Worm (Caenorhabditis elegans) whole organism, young adult: Measurements from ENCODE around the gene col-128.
A peak's percentile ranks its signal among the peaks of the same experiment; 100 is the strongest.

Experiments
- C06A6.2 ChIP-seq: fragments of 200-800 bp; sonication (Bioruptor generic); conservative IDR thresholded peaks from 2 replicates; pipeline ENCODE4 v1.3.6; 2022; ENCODE audit warnings: missing genetic modification characterization, missing compliant biosample characterization
- C17E4.6 ChIP-seq: fragments of 200-800 bp; sonication (Bioruptor generic); IDR thresholded peaks from 2 replicates; pipeline ENCODE4 v1.3.6; 2022; ENCODE audit warnings: missing genetic modification reagents, missing genetic modification characterization, missing compliant biosample characterization
- F23B12.7 ChIP-seq: sonication (generic microtip); optimal IDR thresholded peaks from 2 replicates; lab custom pipeline; 2017; ENCODE audit warnings: missing genetic modification characterization, mild to moderate bottlenecking, missing compliant biosample characterization, antibody characterized with exemption, moderate library complexity; ENCODE audit not compliant: insufficient read depth
- K11D2.4 ChIP-seq: fragments of 200-800 bp; sonication (Bioruptor generic); IDR thresholded peaks from 2 replicates; pipeline ENCODE4 v1.3.6; 2022; ENCODE audit warnings: missing genetic modification reagents, missing genetic modification characterization, missing compliant biosample characterization
- K12H6.12 ChIP-seq: fragments of 200-800 bp; sonication (Bioruptor generic); optimal IDR thresholded peaks from 2 replicates; lab custom pipeline; 2018; ENCODE audit warnings: mild to moderate bottlenecking, missing genetic modification characterization, missing compliant biosample characterization
- akir-1 ChIP-seq: fragments of 200-800 bp; sonication (Bioruptor generic); optimal IDR thresholded peaks from 2 replicates; lab custom pipeline; 2018; ENCODE audit warnings: mild to moderate bottlenecking, missing genetic modification characterization, moderate library complexity, missing compliant biosample characterization
- ama-1 ChIP-seq, 3 experiments: fragments of 150-350 bp in 1 of 3; sonication (generic microtip) in 2 of 3; optimal IDR thresholded peaks; 2 replicates each; lab custom pipeline; 2014 to 2018; ENCODE audit warnings: missing biosample characterization in 2 of 3, missing genetic modification characterization in 2 of 3, missing genetic modification reagents in 2 of 3
- atf-7 ChIP-seq: sonication (generic microtip); optimal IDR thresholded peaks from 2 replicates; lab custom pipeline; 2017; ENCODE audit warnings: mild to moderate bottlenecking, missing genetic modification characterization, missing compliant biosample characterization
- athp-1 ChIP-seq: sonication (generic microtip); optimal IDR thresholded peaks from 2 replicates; lab custom pipeline; 2017; ENCODE audit warnings: mild to moderate bottlenecking, missing genetic modification characterization, missing compliant biosample characterization
- attf-3 ChIP-seq: fragments of 200-800 bp; sonication (Bioruptor generic); conservative IDR thresholded peaks from 2 replicates; pipeline ENCODE4 v1.3.6; 2022; ENCODE audit warnings: missing genetic modification reagents, missing genetic modification characterization, missing compliant biosample characterization
- attf-5 ChIP-seq: fragments of 200-800 bp; sonication (Bioruptor generic); optimal IDR thresholded peaks from 2 replicates; lab custom pipeline; 2018; ENCODE audit warnings: mild to moderate bottlenecking, missing genetic modification characterization, missing compliant biosample characterization
- cebp-1 ChIP-seq, 2 experiments: fragments of 200-800 bp in 1 of 2; sonication (Bioruptor generic) in 1 of 2; sonication (generic microtip) in 1 of 2; IDR thresholded peaks in 1 of 2; optimal IDR thresholded peaks in 1 of 2; 2 replicates each; pipeline versions ENCODE4 v1.3.6 to Lab custom; 2017 to 2022; ENCODE audit warnings: missing compliant biosample characterization in 2 of 2, missing genetic modification characterization in 2 of 2, mild to moderate bottlenecking in 1 of 2, missing genetic modification reagents in 1 of 2, moderate library complexity in 1 of 2
- cebp-2 ChIP-seq: fragments of 200-800 bp; sonication (Bioruptor generic); IDR thresholded peaks from 2 replicates; pipeline ENCODE4 v1.3.6; 2022; ENCODE audit warnings: missing genetic modification characterization, missing compliant biosample characterization
- dox-1 ChIP-seq: fragments of 200-800 bp; sonication (Bioruptor generic); IDR thresholded peaks from 2 replicates; pipeline ENCODE4 v1.3.6; 2022; ENCODE audit warnings: missing genetic modification reagents, missing genetic modification characterization, missing compliant biosample characterization
- efl-1 ChIP-seq: fragments of 150-350 bp; optimal IDR thresholded peaks from 2 replicates; lab custom pipeline; 2014; ENCODE audit warnings: missing biosample characterization, missing genetic modification reagents, missing genetic modification characterization
- gei-17 ChIP-seq: fragments of 200-800 bp; sonication (Bioruptor generic); optimal IDR thresholded peaks from 2 replicates; lab custom pipeline; 2018; ENCODE audit warnings: mild to moderate bottlenecking, missing genetic modification characterization, missing compliant biosample characterization
- hlh-12 ChIP-seq: sonication (generic microtip); optimal IDR thresholded peaks from 2 replicates; lab custom pipeline; 2016; ENCODE audit warnings: missing genetic modification characterization, missing compliant biosample characterization
- hlh-26 ChIP-seq: fragments of 200-800 bp; sonication (Bioruptor generic); conservative IDR thresholded peaks from 2 replicates; pipeline ENCODE4 v1.3.6; 2022; ENCODE audit warnings: missing genetic modification reagents, missing genetic modification characterization, missing compliant biosample characterization
- hmg-1.2 ChIP-seq: fragments of 200-800 bp; sonication (Bioruptor generic); IDR thresholded peaks from 2 replicates; pipeline ENCODE4 v1.3.6; 2022; ENCODE audit warnings: missing genetic modification reagents, missing genetic modification characterization, missing compliant biosample characterization
- hmg-20 ChIP-seq: fragments of 200-800 bp; sonication (Bioruptor generic); IDR thresholded peaks from 2 replicates; pipeline ENCODE4 v1.3.6; 2022; ENCODE audit warnings: missing genetic modification reagents, missing genetic modification characterization, missing compliant biosample characterization
- hsf-1 ChIP-seq: fragments of 200-800 bp; sonication (Bioruptor generic); IDR thresholded peaks from 2 replicates; pipeline ENCODE4 v1.3.6; 2022; ENCODE audit warnings: missing genetic modification reagents, missing genetic modification characterization, missing compliant biosample characterization
- let-607 ChIP-seq, 2 experiments: fragments of 200-800 bp in 1 of 2; sonication (Bioruptor generic) in 1 of 2; sonication (generic microtip) in 1 of 2; optimal IDR thresholded peaks; 2 replicates each; lab custom pipeline; 2016 to 2018; ENCODE audit warnings: mild to moderate bottlenecking in 2 of 2, missing compliant biosample characterization in 2 of 2, missing genetic modification characterization in 2 of 2, moderate library complexity in 2 of 2, missing genotype in 1 of 2
- lin-26 ChIP-seq: fragments of 200-800 bp; sonication (Bioruptor generic); IDR thresholded peaks from 2 replicates; pipeline ENCODE4 v1.3.6; 2022; ENCODE audit warnings: missing genetic modification reagents, missing genetic modification characterization, missing compliant biosample characterization
- lin-35 ChIP-seq, 3 experiments: fragments of 150-350 bp in 2 of 3; sonication (generic microtip) in 1 of 3; optimal IDR thresholded peaks; 2 replicates each; lab custom pipeline; 2014 to 2018; ENCODE audit warnings: missing biosample characterization in 3 of 3, missing genetic modification characterization in 3 of 3, missing genetic modification reagents in 3 of 3
- lin-40 ChIP-seq: sonication (generic microtip); optimal IDR thresholded peaks from 2 replicates; lab custom pipeline; 2016; ENCODE audit warnings: missing genetic modification characterization, mild to moderate bottlenecking, missing compliant biosample characterization, missing genotype, missing genetic modification reagents
- lir-1 ChIP-seq: fragments of 200-800 bp; sonication (Bioruptor generic); conservative IDR thresholded peaks from 2 replicates; pipeline ENCODE4 v1.3.6; 2022; ENCODE audit warnings: missing genetic modification reagents, missing genetic modification characterization, missing compliant biosample characterization
- madf-3 ChIP-seq: fragments of 200-800 bp; sonication (Bioruptor generic); IDR thresholded peaks from 2 replicates; pipeline ENCODE4 v1.3.6; 2022; ENCODE audit warnings: missing genetic modification reagents, missing genetic modification characterization, missing compliant biosample characterization
- madf-8 ChIP-seq: fragments of 200-800 bp; sonication (Bioruptor generic); conservative IDR thresholded peaks from 2 replicates; pipeline ENCODE4 v1.3.6; 2022; ENCODE audit warnings: missing genetic modification reagents, missing genetic modification characterization, missing compliant biosample characterization
- mel-28 ChIP-seq: sonication (generic microtip); optimal IDR thresholded peaks from 2 replicates; lab custom pipeline; 2016; ENCODE audit warnings: borderline replicate concordance, mild to moderate bottlenecking, missing genetic modification characterization, missing compliant biosample characterization
- nfya-2 ChIP-seq: fragments of 200-800 bp; sonication (Bioruptor generic); IDR thresholded peaks from 2 replicates; pipeline ENCODE4 v1.3.6; 2022; ENCODE audit warnings: missing genetic modification reagents, missing genetic modification characterization, missing compliant biosample characterization
- rec-8 ChIP-seq, 2 experiments: sonication (generic microtip); optimal IDR thresholded peaks; 2 replicates each; lab custom pipeline; 2016; ENCODE audit warnings: mild to moderate bottlenecking in 2 of 2, missing genetic modification characterization in 2 of 2, missing genetic modification reagents in 2 of 2, missing genotype in 2 of 2, missing biosample characterization in 1 of 2, missing compliant biosample characterization in 1 of 2, moderate library complexity in 1 of 2
- rpc-1 ChIP-seq, 2 experiments: fragments of 150-350 bp in 1 of 2; sonication (generic microtip) in 1 of 2; optimal IDR thresholded peaks; 2 replicates each; lab custom pipeline; 2014 to 2018; ENCODE audit warnings: missing biosample characterization in 1 of 2, missing genetic modification characterization in 1 of 2, missing genetic modification reagents in 1 of 2, missing genotype in 1 of 2
- snpc-1.3 ChIP-seq: sonication (generic microtip); optimal IDR thresholded peaks from 2 replicates; lab custom pipeline; 2017; ENCODE audit warnings: missing genetic modification characterization, mild to moderate bottlenecking, missing compliant biosample characterization, antibody characterized with exemption, moderate library complexity, missing genotype, missing genetic modification reagents; ENCODE audit not compliant: insufficient read depth
- snpc-3.4 ChIP-seq: sonication (generic microtip); optimal IDR thresholded peaks from 2 replicates; lab custom pipeline; 2017; ENCODE audit warnings: missing genetic modification characterization, mild to moderate bottlenecking, missing compliant biosample characterization, antibody characterized with exemption, moderate library complexity, missing genotype, missing genetic modification reagents
- snpc-4 ChIP-seq, 5 experiments: fragments of 150-350 bp in 1 of 5; sonication (generic microtip) in 4 of 5; optimal IDR thresholded peaks; 2 replicates each; lab custom pipeline; 2014 to 2018; ENCODE audit warnings: missing genetic modification characterization in 5 of 5, missing biosample characterization in 3 of 5, antibody characterized with exemption in 2 of 5, mild to moderate bottlenecking in 2 of 5, missing compliant biosample characterization in 2 of 5, missing genotype in 2 of 5, moderate library complexity in 2 of 5, missing genetic modification reagents in 1 of 5
- somi-1 ChIP-seq: fragments of 200-800 bp; sonication (Bioruptor generic); optimal IDR thresholded peaks from 2 replicates; lab custom pipeline; 2018; ENCODE audit warnings: mild to moderate bottlenecking, missing genetic modification characterization, missing compliant biosample characterization
- sptf-2 ChIP-seq: fragments of 200-800 bp; sonication (Bioruptor generic); optimal IDR thresholded peaks from 2 replicates; lab custom pipeline; 2018; ENCODE audit warnings: mild to moderate bottlenecking, missing genetic modification characterization, missing compliant biosample characterization
- tbp1 ChIP-seq: fragments of 200-800 bp; sonication (Bioruptor generic); optimal IDR thresholded peaks from 2 replicates; lab custom pipeline; 2018; ENCODE audit warnings: mild to moderate bottlenecking, missing genetic modification characterization, missing compliant biosample characterization
- tlf-1 ChIP-seq: fragments of 200-800 bp; sonication (Bioruptor generic); optimal IDR thresholded peaks from 2 replicates; lab custom pipeline; 2018; ENCODE audit warnings: mild to moderate bottlenecking, missing genetic modification characterization, missing compliant biosample characterization
- xnd-1 ChIP-seq: sonication (generic microtip); optimal IDR thresholded peaks from 2 replicates; lab custom pipeline; 2016; ENCODE audit warnings: missing genotype, missing genetic modification reagents, missing genetic modification characterization, missing compliant biosample characterization
- ztf-25 ChIP-seq: fragments of 200-800 bp; sonication (Bioruptor generic); IDR thresholded peaks from 2 replicates; pipeline ENCODE4 v1.3.6; 2022; ENCODE audit warnings: missing genetic modification reagents, missing genetic modification characterization, missing compliant biosample characterization
- ztf-26 ChIP-seq: sonication (generic microtip); optimal IDR thresholded peaks from 2 replicates; lab custom pipeline; 2017; ENCODE audit warnings: missing genetic modification characterization, missing compliant biosample characterization
- ztf-3 ChIP-seq: fragments of 200-800 bp; sonication (Bioruptor generic); optimal IDR thresholded peaks from 2 replicates; lab custom pipeline; 2018; ENCODE audit warnings: mild to moderate bottlenecking, missing genetic modification characterization, missing compliant biosample characterization

Gene col-128

ce11 chrIV:11522225-11522952 is 29.4 kb downstream of the col-128 start:
- peak; percentile 42 to 78 for TF ChIP-seq let-607 (tag; optimal IDR thresholded peaks at IDR 0.05; lab: Kevin White, UChicago)
- no peak for TF ChIP-seq cebp-1 (GFP tag; IDR thresholded peaks at IDR 0.05; lab: Robert Waterston, UW)
- peak; percentile 75 for TF ChIP-seq cebp-1 (tag; optimal IDR thresholded peaks at IDR 0.05; lab: Kevin White, UChicago)
- TF ChIP-seq ztf-26 (tag; lab: Kevin White, UChicago) = peak; percentile 10
- no peak for TF ChIP-seq mel-28 (tag; lab: Kevin White, UChicago)
- peak; percentile 40; the same call in 1 of the 2 replicates for TF ChIP-seq madf-8 (GFP tag; lab: Robert Waterston, UW)
- peak; percentile 92 for TF ChIP-seq hmg-1.2
- TF ChIP-seq snpc-1.3 (tag; lab: Kevin White, UChicago) = peak; percentile 31
- TF ChIP-seq tbp1 (GFP tag; lab: Kevin White, UChicago) = peak; percentile 1
- no peak for TF ChIP-seq F23B12.7 (tag; lab: Kevin White, UChicago)
- TF ChIP-seq hlh-26 = no peak
- TF ChIP-seq madf-3 = 0 out of 2 replicates have a peak, but pooled peaks have one; percentile 18
- no peak for TF ChIP-seq sptf-2 (GFP tag; lab: Kevin White, UChicago)
- peak; percentile 36 for TF ChIP-seq athp-1 (tag; lab: Kevin White, UChicago)
- TF ChIP-seq akir-1 (GFP tag; lab: Kevin White, UChicago) = no peak
- TF ChIP-seq K12H6.12 (tag; lab: Kevin White, UChicago) = peak; percentile 60
- peak; percentile 29 for TF ChIP-seq gei-17
- peak; percentile 62; the same call in 1 of the 2 replicates for TF ChIP-seq lin-26 (GFP tag; lab: Robert Waterston, UW)
- TF ChIP-seq C06A6.2 = no peak
- no peak for TF ChIP-seq snpc-3.4 (tag; lab: Kevin White, UChicago)
- peak; percentile 70 for TF ChIP-seq lin-40 (tag; lab: Kevin White, UChicago)
- no peak for TF ChIP-seq nfya-2 (GFP tag; lab: Robert Waterston, UW)
- peak; percentile 34 for TF ChIP-seq tlf-1 (GFP tag; lab: Kevin White, UChicago)
- no peak for TF ChIP-seq C17E4.6 (GFP tag; lab: Robert Waterston, UW)
- no peak for TF ChIP-seq ztf-3 (GFP tag; lab: Kevin White, UChicago)
- TF ChIP-seq lin-35 (GFP tag; optimal IDR thresholded peaks at IDR 0.05; lab: Kevin White, UChicago) = peak in 1 of 3 experiments; percentile 60
- TF ChIP-seq hmg-20 (GFP tag; lab: Robert Waterston, UW) = no peak
- TF ChIP-seq K11D2.4 (GFP tag; lab: Robert Waterston, UW) = no peak
- 0 out of 2 replicates have a peak, but pooled peaks have one; percentile 26 for TF ChIP-seq lir-1 (GFP tag; lab: Robert Waterston, UW)
- TF ChIP-seq hsf-1 (GFP tag; lab: Robert Waterston, UW) = 0 out of 2 replicates have a peak, but pooled peaks have one; percentile 48
- TF ChIP-seq atf-7 (tag; lab: Kevin White, UChicago) = peak; percentile 87
- TF ChIP-seq attf-3 = peak; percentile 33; the same call in 1 of the 2 replicates
- TF ChIP-seq ztf-25 (GFP tag; lab: Robert Waterston, UW) = 0 out of 2 replicates have a peak, but pooled peaks have one; percentile 11
- no peak for TF ChIP-seq hlh-12 (tag; lab: Kevin White, UChicago)
- no peak for TF ChIP-seq rpc-1 (optimal IDR thresholded peaks at IDR 0.05; lab: Kevin White, UChicago)
- TF ChIP-seq rpc-1 (tag; optimal IDR thresholded peaks at IDR 0.05; lab: Kevin White, UChicago) = no peak
- peak; percentile 29 for TF ChIP-seq somi-1 (GFP tag; lab: Kevin White, UChicago)
- no peak for TF ChIP-seq ama-1 (optimal IDR thresholded peaks at IDR 0.05; lab: Kevin White, UChicago)
- no peak for TF ChIP-seq ama-1 (GFP tag; optimal IDR thresholded peaks at IDR 0.05; lab: Kevin White, UChicago)
- peak; percentile 38 for TF ChIP-seq xnd-1
- no peak for TF ChIP-seq snpc-4 (GFP tag; optimal IDR thresholded peaks at IDR 0.05; lab: Kevin White, UChicago)
- peak in 2 of 4 experiments; percentile 12 to 24 for TF ChIP-seq snpc-4 (tag; optimal IDR thresholded peaks at IDR 0.05; lab: Kevin White, UChicago)
- TF ChIP-seq dox-1 (GFP tag; lab: Robert Waterston, UW) = peak; percentile 29; the same call in 1 of the 2 replicates
- TF ChIP-seq attf-5 (GFP tag; lab: Kevin White, UChicago) = peak; percentile 71
- TF ChIP-seq cebp-2 (GFP tag; lab: Robert Waterston, UW) = no peak
- no peak for TF ChIP-seq rec-8 (tag; optimal IDR thresholded peaks at IDR 0.05; lab: Kevin White, UChicago)
- peak; percentile 78 for TF ChIP-seq efl-1 (GFP tag; lab: Kevin White, UChicago)
